Worm (Caenorhabditis elegans): ENCODE results near the gene Y51B9A.6.

Y51B9A.6 gene

ce11 chrII:9377158-9377557 is 25.8 kb downstream of the Y51B9A.6 start, which contains the start of gene C06C3.10:
TSS of gene C06C3.10 (minus strand) at chrII:9377258.
- TF ChIP-seq aptf-3 (GFP tag; IDR thresholded peaks at IDR 0.05) = no peak
- no peak for TF ChIP-seq dpff-1 (tag; optimal IDR thresholded peaks at IDR 0.05)
- TF ChIP-seq Y56A3A.18 (GFP tag; IDR thresholded peaks at IDR 0.05) = no peak
- no peak for TF ChIP-seq zfh-2 (GFP tag; conservative IDR thresholded peaks at IDR 0.05)

ce11 chrII:9374807-9375206 is 28.2 kb downstream of the Y51B9A.6 start, which contains the start of gene C06C3.12:
TSS of gene C06C3.12 (plus strand) at chrII:9375107.
- TF ChIP-seq sptf-2 (GFP tag; optimal IDR thresholded peaks at IDR 0.05) = no peak
- TF ChIP-seq ztf-25 (GFP tag; IDR thresholded peaks at IDR 0.05) = no peak
- no peak for TF ChIP-seq lag-1 (GFP tag; IDR thresholded peaks at IDR 0.05)
- no peak for TF ChIP-seq lin-54 (GFP tag; optimal IDR thresholded peaks at IDR 0.05)
- no peak for TF ChIP-seq B0035.1 (tag; optimal IDR thresholded peaks at IDR 0.05)
- TF ChIP-seq dpff-1 (tag; optimal IDR thresholded peaks at IDR 0.05) = no peak
- no peak for TF ChIP-seq zim-3 (tag; optimal IDR thresholded peaks at IDR 0.05)
- TF ChIP-seq F10E7.11 (tag; optimal IDR thresholded peaks at IDR 0.05) = no peak
- no peak for TF ChIP-seq egrh-3 (GFP tag; IDR thresholded peaks at IDR 0.05)
- no peak for TF ChIP-seq Y56A3A.18 (GFP tag; IDR thresholded peaks at IDR 0.05)
- TF ChIP-seq bed-1 (GFP tag; IDR thresholded peaks at IDR 0.05) = no peak
- TF ChIP-seq madf-10 (tag; optimal IDR thresholded peaks at IDR 0.05) = no peak
- no peak for TF ChIP-seq attf-5 (GFP tag; optimal IDR thresholded peaks at IDR 0.05)
- no peak for TF ChIP-seq let-526 (GFP tag; IDR thresholded peaks at IDR 0.05)
- TF ChIP-seq ztf-26 (tag; optimal IDR thresholded peaks at IDR 0.05) = no peak
- TF ChIP-seq K11D2.4 (GFP tag; IDR thresholded peaks at IDR 0.05) = no peak
- TF ChIP-seq ama-1 (optimal IDR thresholded peaks at IDR 0.05) = no peak
- no peak for TF ChIP-seq ama-1 (GFP tag; optimal IDR thresholded peaks at IDR 0.05)

DNA sequence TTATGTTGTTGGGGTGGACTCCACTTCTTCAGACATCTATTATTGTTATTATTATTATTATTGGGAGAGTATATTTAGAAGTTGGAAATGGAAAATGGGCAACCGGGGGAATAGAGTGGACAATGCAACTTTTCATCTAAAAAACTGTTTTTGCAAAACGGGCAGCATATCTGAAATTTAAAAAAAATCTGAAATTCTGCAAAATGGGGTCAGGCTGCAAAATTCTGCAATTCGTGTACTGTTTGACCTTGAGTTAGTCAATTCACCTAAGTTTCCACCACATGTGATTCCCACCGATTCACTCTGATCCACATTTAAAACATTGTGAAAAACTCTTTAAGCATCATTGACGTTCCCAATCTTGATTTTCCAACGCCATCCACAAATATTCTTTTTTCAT is 30.0 kb downstream of the Y51B9A.6 start, which contains the start of gene C06C3.4:
C06C3.4 (plus strand) TSS at position 301 of the 400 bp plus-strand sequence.
- TF ChIP-seq aptf-3 (GFP tag; IDR thresholded peaks at IDR 0.05) (no peak), F10E7.11 (tag; optimal IDR thresholded peaks at IDR 0.05) (no peak), ceh-79 (tag; optimal IDR thresholded peaks at IDR 0.05) (no peak), ceh-91 (GFP tag; IDR thresholded peaks at IDR 0.05) (no peak), let-526 (GFP tag; IDR thresholded peaks at IDR 0.05) (no peak), cebp-1 (GFP tag; IDR thresholded peaks at IDR 0.05) (no peak), cebp-1 (tag; optimal IDR thresholded peaks at IDR 0.05) (no peak), ccch-3 (GFP tag; optimal IDR thresholded peaks at IDR 0.05) (no peak)

DNA sequence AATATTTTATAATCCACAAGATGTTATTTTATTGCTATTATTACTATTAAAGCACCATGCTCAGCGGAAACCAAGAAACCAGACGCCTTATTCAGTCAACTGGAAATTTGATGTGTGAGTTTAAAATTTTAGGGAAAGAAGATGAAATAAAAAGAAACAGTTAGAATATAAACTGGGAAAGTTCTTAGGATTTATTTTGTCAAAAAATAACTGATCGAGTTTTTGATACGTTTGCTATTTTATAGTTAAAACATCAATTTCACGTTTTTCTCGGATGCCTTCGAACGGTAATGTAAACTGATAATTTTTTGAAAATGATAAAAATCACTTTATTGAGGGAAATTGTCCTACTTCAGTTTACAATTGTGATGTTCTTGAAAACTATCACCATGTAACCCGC is 30.6 kb downstream of the Y51B9A.6 start, which contains the start of gene C06C3.3:
C06C3.3 (minus strand) TSS at position 101 of the 400 bp plus-strand sequence.
- no peak for TF ChIP-seq unc-62 (GFP tag; optimal IDR thresholded peaks at IDR 0.05)
- no peak for TF ChIP-seq ccch-3 (GFP tag; optimal IDR thresholded peaks at IDR 0.05)
- no peak for TF ChIP-seq attf-6 (GFP tag; IDR thresholded peaks at IDR 0.05)
- TF ChIP-seq let-526 (GFP tag; IDR thresholded peaks at IDR 0.05) = no peak
- no peak for TF ChIP-seq lin-54 (GFP tag; optimal IDR thresholded peaks at IDR 0.05)
- TF ChIP-seq dpff-1 (tag; optimal IDR thresholded peaks at IDR 0.05) = no peak
- no peak for TF ChIP-seq F39B2.1 (GFP tag; IDR thresholded peaks at IDR 0.05)
- TF ChIP-seq lsl-1 (GFP tag; optimal IDR thresholded peaks at IDR 0.05) = no peak
- TF ChIP-seq ZK185.1 (tag; optimal IDR thresholded peaks at IDR 0.05; ENCODE audit: poor library complexity, severe bottlenecking) = no peak
- no peak for TF ChIP-seq F57C9.4 (tag; optimal IDR thresholded peaks at IDR 0.05)
- no peak for TF ChIP-seq lir-1 (GFP tag; conservative IDR thresholded peaks at IDR 0.05)
- no peak for TF ChIP-seq ama-1 (optimal IDR thresholded peaks at IDR 0.05)
- TF ChIP-seq ama-1 (GFP tag; optimal IDR thresholded peaks at IDR 0.05) = no peak
- no peak for TF ChIP-seq aptf-2 (GFP tag; conservative IDR thresholded peaks at IDR 0.05)
- TF ChIP-seq snpc-1.3 (tag; optimal IDR thresholded peaks at IDR 0.05; ENCODE audit: insufficient read depth) = no peak
